Fruit fly (Drosophila melanogaster) S2 (cell line): ENCODE measurements around the gene gzl.

Experiments used
- CG8478 ChIP-seq: fragments of >200 bp; optimal IDR thresholded peaks from 2 replicates; lab custom pipeline; 2018
- CTCF ChIP-seq, 2 experiments: fragments of >200 bp; optimal IDR thresholded peaks; 2 replicates each; lab custom pipeline; 2018

Gene gzl

DNA sequence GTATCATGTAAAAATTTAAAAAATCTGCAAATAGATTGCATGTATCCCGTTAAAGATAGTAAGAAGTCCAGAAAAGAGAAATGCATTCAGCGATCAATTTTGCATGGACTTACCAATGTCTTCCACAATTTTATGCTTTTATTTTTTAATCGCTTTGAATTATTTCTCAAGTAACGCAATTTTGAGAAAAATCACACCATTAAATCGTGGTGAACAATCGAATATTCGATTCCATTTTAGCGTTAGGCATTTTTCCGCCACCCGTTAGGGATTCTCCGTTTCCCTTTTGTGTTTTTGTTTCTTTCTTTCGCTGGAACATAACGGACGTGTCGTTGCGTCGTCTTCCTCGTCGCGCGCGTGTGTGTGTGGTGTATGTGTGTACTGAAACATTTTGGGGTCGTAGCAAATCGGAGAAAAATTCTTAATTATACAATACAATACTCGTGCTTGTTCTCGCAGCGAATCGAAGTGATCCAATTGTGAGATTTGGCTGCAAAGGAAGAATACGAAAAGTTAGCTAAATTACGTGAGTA lies 23.9 kb downstream of the gzl start, which contains the start of gene gpp:
TSS of gene gpp (plus strand) at position 290 of the 533 bp plus-strand sequence.
- TF ChIP-seq CG8478 (lab: Kevin White, UChicago) (no peak), CTCF (optimal IDR thresholded peaks at IDR 0.05; lab: Kevin White, UChicago) (peak in 1 of 2 experiments; percentile 5)

DNA sequence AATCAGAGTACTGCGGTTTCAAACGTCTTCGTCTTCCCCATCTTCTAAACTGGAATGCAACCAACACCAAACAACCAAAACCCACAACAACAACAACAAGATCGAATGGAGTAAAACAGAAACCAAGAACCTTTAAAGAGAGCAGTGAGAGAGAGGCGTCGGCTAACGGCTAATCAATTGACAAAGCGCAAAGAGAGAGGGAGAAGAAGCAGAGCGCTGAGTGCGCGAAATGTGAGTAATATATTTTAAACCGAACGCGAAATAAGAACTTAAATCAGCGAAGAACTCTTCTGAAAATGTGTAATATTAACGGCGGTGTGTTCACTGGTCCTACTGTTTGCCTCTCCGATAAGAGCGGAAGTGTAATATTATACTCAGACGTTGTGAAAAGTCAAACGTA lies 24.8 kb downstream of the gzl start:
- TF ChIP-seq CG8478 (lab: Kevin White, UChicago): no peak
- TF ChIP-seq CTCF (optimal IDR thresholded peaks at IDR 0.05; lab: Kevin White, UChicago): no peak

DNA sequence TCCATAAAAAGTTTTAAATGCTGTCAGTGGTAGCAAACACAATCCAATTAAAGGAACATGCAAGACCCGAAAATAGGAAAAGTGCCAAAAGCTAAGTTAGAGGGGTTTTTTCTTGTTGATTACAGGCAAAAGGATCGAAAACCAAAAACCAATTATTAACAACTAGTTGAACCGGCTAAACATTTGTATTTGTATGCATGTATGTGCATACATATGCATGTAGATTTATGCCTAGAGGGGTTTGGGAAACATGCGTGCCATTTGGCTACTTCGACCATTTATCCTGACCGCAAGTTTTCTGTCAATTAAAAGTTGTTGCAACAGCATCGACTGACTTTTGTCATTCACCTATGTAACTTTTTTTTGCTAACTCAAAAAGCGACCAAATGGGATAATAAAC lies 25.8 kb downstream of the gzl start:
- TF ChIP-seq CG8478 (lab: Kevin White, UChicago) (no peak), CTCF (optimal IDR thresholded peaks at IDR 0.05; lab: Kevin White, UChicago) (no peak)

DNA sequence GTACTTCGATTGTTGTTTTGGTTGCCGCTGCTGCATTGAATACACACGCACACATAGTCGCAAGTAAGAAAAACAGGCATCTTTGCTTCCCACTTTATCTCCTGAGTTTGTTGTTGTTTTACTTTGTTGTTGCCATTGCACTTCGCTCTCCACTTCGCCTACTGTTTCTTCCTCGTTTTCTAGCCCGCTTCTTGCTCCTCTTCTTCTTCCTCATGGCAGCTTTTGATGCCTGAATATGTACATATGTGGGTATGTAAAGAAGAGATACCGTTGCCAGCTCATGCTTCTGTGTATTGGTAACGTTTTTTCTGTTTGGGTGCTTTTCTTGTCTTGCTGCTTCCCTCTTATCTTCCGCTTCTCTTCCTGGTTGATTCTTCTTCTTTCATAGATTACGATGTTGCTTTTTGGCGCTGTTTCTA lies 26.4 kb downstream of the gzl start:
- TF ChIP-seq CG8478 (lab: Kevin White, UChicago) (no peak), CTCF (optimal IDR thresholded peaks at IDR 0.05; lab: Kevin White, UChicago) (no peak)

DNA sequence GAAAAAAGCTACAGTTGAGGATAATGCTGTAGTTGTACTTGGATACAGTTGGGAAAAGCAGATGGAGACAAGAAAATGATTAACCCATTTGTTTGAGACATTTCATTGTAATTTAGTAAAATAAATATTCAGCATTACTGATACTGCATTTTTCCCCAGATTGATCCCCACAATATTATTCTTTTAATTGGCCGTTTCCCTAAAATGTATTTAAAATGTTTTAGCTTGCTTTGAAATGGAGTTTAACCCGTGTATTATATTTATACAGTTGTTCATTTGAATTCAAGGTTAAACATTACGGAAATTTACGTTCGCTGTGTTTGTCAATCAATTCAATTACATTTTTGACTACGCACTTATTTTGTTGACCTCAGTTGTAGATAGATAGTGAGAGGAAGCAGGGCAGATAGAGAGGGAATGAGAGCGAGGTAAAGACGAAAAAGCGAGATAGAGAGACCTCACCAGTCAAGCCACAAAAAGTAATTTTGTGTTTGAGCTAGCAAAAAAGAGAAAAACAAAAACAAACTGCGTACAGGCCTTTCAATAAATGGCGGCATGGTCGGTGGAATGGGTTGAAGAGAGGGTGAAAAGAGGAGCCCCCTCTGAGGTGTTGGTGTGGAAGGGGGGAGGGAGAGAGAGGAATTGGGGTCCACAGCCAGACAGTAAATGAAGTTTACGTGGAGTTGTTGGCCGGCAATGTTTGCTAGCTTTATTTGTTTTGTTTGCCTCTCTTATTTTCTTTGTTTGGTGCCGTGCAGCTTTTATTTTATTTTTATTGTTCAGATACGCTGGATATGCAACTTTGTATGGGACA lies 27.9 kb downstream of the gzl start:
- no peak for TF ChIP-seq CTCF (optimal IDR thresholded peaks at IDR 0.05; lab: Kevin White, UChicago)
- TF ChIP-seq CG8478 (lab: Kevin White, UChicago): no peak

DNA sequence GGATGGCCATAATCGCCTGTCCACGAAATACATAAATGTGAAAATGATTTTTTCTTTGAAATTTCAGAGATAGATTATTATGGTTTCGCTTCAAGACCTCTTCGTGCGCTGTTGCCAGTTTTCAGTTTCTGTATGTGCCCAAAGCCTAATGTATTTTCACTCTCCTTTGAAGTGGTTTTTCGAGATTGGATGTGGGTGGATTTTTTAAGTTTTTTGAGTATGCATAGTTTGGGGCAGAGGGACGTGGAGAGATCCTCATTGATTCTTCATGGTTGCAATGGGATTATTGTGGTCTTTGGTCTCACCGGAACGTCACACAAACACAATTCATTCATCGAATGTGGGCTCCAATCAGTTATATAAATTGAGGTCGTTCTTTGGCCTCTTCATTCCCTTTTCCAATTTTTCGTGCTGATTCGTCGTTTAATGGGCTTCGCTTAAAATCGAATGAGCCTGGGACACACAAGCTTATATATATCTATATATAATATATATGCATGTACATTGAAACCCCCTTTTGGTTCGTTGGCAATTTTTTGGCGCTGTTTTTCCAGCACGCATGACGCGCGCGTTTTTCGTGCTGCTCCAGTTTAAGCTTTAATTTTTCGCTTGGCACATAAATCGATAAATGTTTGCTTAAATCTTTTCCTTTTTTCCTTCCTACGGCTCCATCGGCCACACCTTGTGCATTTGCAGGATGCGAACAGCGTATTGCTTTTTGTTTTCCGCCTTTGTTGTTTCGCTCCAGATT lies 28.9 kb downstream of the gzl start:
- TF ChIP-seq CTCF (optimal IDR thresholded peaks at IDR 0.05; lab: Kevin White, UChicago) (no peak), CG8478 (lab: Kevin White, UChicago) (no peak)

DNA sequence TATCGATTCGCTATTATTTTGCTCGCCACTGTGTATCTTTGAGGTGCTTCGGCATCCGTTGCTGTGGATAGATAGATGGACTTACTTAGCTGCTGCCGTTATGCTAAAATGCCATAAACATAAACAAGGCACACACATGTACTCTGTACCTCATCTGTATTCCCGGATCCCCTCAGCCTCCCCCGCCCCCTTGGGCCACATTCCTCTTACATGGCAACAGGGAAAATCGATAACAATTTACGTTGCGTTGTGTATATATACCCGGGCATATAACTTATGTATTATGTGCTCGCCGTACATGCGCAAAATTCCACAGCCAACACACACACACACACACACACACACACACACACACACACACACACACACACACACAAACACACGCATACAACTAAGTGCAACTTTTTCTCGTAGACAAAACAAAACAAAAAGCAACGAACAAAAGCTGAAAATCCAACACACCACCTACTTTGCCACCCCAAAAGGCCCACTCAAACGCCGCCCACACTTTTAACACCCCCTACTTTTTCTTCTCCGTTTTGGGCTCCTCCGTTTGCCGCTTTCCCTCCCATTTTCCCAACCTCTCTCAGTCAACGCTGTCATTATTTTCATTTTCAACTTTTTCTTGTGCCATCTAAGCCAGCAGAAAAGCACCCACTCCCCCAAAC lies 31.2 kb downstream of the gzl start:
- TF ChIP-seq CG8478 (lab: Kevin White, UChicago) (no peak), CTCF (optimal IDR thresholded peaks at IDR 0.05; lab: Kevin White, UChicago) (no peak)

DNA sequence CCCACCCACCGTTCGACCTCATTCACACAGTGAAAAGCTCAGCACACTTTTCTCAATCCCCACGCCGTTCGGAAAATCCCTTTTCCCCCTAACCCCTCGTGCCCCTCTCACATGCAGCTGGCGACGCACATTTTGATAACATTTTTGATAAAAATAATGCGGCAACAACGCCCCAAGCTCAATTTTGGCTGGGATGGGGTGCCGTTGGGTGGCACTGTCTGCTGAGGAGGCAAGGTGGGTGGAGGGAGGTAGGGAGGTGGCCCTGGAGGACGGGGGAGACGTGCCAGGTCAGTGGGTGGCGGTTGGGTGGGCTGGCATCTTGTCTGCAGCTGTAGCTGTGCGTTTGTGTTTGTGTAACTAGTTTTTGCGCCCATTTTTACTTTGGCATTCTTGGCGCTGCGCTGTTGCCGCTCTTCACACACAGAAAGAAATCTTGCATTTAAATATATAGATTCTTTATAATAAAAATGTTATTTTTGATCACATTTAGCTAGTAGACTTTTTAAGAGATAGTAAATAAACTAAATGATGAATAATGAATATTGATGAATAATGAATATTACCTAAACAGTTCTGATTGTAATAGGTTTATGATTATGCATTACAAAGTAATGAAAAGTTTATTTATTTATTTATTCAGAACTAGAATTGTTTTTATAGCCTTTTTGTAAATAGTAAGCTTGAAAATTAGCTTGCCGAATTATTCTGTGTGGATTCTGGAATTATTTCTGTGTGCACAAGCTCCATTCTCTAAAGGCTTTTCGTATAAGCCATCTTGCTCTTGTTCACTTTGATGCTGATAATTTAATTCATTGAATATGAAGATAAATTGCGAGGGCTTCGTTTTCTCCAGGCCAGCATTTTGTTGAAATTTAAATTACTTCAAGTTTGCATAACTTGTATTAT lies 32.0 kb downstream of the gzl start:
- no peak for TF ChIP-seq CTCF (optimal IDR thresholded peaks at IDR 0.05; lab: Kevin White, UChicago)
- TF ChIP-seq CG8478 (lab: Kevin White, UChicago): no peak

DNA sequence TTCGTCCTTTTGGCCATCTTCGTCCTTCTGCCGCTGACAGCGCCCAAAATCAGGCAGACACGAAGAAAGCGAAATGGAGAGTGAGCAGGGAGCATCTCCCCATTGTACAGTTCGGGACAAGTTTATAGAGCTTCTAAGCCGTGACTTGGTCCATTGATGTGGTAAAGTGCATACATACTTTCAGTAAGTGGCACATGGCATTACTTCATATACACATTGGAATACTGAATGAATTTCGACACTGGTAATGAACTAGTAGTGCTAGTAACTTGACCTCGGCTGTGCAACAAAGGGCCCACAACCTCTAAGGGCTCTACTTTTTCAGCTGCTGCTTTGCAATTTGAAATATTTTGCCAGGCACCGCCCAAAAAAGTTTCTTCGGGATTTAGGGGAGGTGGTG lies 33.5 kb downstream of the gzl start:
- TF ChIP-seq CTCF (optimal IDR thresholded peaks at IDR 0.05; lab: Kevin White, UChicago): no peak
- TF ChIP-seq CG8478 (lab: Kevin White, UChicago): no peak

DNA sequence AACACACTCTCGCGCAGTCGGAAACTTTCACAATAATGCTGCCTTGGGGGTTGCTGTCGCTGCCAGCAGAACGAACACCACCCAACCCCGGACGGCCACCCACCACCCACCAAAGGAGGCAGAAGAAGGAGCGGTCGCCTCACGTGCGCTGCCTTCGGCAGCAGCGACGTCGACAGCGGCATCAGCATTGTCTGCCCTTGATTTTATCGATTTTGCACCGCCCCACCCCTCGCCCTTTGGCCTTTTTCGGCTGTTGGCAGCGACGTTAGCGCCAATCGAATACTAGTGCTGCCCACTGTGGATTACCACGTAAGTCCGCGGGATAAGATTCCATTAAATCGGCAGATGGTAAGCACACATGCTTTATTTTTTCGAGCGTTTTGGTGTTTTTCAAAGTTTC lies 36.4 kb downstream of the gzl start:
- no peak for TF ChIP-seq CTCF (optimal IDR thresholded peaks at IDR 0.05; lab: Kevin White, UChicago)

DNA sequence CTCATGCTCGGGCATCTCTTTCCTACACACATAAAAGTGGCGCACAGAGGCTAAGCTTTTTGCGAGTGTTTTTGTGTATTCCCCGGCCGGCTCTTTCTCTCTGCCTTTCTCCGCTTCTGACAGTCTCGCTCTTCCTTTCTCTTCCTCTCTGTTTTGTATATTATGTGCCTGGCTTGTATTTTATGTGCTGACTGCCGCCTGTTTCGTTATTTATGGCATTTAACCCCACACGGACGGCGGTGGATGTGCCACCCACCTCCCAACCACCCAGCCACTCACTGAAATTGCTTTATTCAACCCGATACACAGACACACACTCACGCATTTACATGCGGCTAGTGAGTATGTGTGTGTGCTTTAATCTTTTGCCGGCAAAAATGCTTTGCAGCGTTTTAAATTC lies 37.2 kb downstream of the gzl start:
- TF ChIP-seq CTCF (optimal IDR thresholded peaks at IDR 0.05; lab: Kevin White, UChicago) (no peak), CG8478 (lab: Kevin White, UChicago) (no peak)

DNA sequence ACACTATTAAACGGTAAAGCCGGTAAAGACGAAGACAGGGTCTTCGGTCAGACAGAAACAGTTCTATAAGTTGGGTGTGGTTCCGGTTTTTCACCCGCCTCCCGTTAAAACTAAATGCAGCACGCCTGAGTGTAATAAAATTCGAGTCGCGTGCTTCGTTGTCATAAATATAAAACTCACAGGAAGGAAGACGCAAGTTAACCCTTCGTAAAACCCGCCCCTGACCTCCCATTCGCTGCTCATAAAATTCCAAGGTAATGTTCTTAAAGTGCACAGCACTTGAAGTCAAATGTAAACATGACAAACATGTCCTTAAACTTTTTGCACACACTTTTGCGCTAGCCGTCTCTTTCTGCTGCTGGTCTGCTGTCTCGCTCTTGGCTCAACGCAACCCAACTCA lies 38.5 kb downstream of the gzl start:
- TF ChIP-seq CG8478 (lab: Kevin White, UChicago): no peak
- no peak for TF ChIP-seq CTCF (optimal IDR thresholded peaks at IDR 0.05; lab: Kevin White, UChicago)

DNA sequence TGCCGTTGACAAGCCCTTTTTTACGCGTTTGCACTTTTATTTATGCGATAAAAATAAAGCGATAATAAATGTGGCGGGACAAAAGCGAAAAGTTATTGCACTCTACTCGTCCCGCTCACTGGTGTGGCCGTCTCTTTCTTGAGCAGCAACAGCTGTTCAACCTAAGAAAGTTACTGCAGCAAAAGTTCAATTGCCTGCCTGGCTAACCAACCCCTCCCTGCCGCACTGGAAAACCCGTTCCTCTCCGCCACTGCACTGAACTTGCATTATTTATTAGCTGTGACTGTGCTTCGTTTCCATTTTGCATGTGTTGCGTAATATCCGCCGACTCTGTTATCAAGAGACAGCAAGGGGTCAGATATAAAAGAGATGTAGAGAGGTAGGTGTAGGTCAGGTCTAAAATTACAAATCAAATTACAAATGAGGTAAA lies 39.0 kb downstream of the gzl start:
- no peak for TF ChIP-seq CG8478 (lab: Kevin White, UChicago)

DNA sequence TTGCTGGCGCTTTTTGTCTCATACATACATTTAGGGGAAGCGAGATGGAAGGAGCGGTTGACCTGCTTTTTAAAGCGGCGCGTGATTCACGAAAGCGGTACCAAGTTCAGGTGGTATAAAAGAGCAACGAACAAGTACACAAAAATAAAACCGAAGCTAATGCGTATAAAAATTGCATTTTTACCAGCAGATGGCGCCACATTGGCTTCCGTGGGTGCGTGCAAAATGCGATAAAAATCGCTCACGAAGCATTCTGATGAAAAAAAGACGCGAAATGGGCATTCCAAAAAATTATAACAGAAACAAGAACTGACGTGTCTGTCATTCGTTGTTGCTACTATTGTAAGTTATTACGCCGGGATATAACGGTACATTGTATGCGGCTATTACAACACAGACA lies 40.4 kb downstream of the gzl start:
- TF ChIP-seq CTCF (optimal IDR thresholded peaks at IDR 0.05; lab: Kevin White, UChicago) (peak; percentile 74 to 78), CG8478 (lab: Kevin White, UChicago) (no peak)
